Fruit fly (Drosophila melanogaster) whole organism, prepupa: Measurements from ENCODE around the gene CG14053.

Experiments
- Blimp-1 ChIP-seq: fragments of 200-800 bp; sonication (Bioruptor generic); optimal IDR thresholded peaks from 3 replicates; lab custom pipeline; 2017; ENCODE audit warnings: missing biosample characterization, missing genetic modification characterization, mild to moderate bottlenecking, moderate library complexity, missing genetic modification reagents
- CG10669 ChIP-seq: fragments of 200-800 bp; sonication (Bioruptor generic); optimal IDR thresholded peaks from 3 replicates; lab custom pipeline; 2018; ENCODE audit warnings: missing biosample characterization, mild to moderate bottlenecking, missing genetic modification characterization, moderate library complexity
- CG11762 ChIP-seq: fragments of 200-800 bp; sonication (Bioruptor generic); optimal IDR thresholded peaks from 3 replicates; lab custom pipeline; 2016; ENCODE audit warnings: missing biosample characterization, missing genetic modification characterization; ENCODE audit not compliant: insufficient read depth
- CG16779 ChIP-seq: fragments of 200-800 bp; sonication (Bioruptor generic); optimal IDR thresholded peaks from 3 replicates; lab custom pipeline; 2017; ENCODE audit warnings: missing biosample characterization, mild to moderate bottlenecking, missing genetic modification characterization
- CG3032 ChIP-seq: fragments of 200-800 bp; optimal IDR thresholded peaks from 2 replicates; lab custom pipeline; 2019; ENCODE audit warnings: missing biosample characterization, mild to moderate bottlenecking, missing genetic modification characterization, moderate library complexity
- CG31627 ChIP-seq: fragments of 200-800 bp; sonication (Bioruptor generic); optimal IDR thresholded peaks from 3 replicates; lab custom pipeline; 2016; ENCODE audit warnings: missing biosample characterization, missing genetic modification characterization
- CG34406 ChIP-seq: fragments of 200-800 bp; sonication (Bioruptor generic); optimal IDR thresholded peaks from 3 replicates; lab custom pipeline; 2016; ENCODE audit warnings: missing biosample characterization, missing genetic modification characterization
- CG4318 ChIP-seq: fragments of 200-800 bp; sonication (Bioruptor generic); optimal IDR thresholded peaks from 3 replicates; lab custom pipeline; 2017; ENCODE audit warnings: missing biosample characterization, mild to moderate bottlenecking, missing genetic modification characterization
- CG6163 ChIP-seq: fragments of 200-800 bp; sonication (Bioruptor generic); IDR thresholded peaks from 3 replicates; pipeline ENCODE4 v1.3.6; 2022; ENCODE audit warnings: missing biosample characterization, missing genetic modification characterization
- Eip93F ChIP-seq: fragments of 200-800 bp; sonication (Bioruptor generic); optimal IDR thresholded peaks from 2 replicates; lab custom pipeline; 2016; ENCODE audit warnings: missing biosample characterization, mild to moderate bottlenecking, missing genetic modification characterization
- Ets21C ChIP-seq: fragments of 200-800 bp; sonication (Bioruptor generic); optimal IDR thresholded peaks from 3 replicates; lab custom pipeline; 2016; ENCODE audit warnings: missing biosample characterization, missing genetic modification characterization
- acj6 ChIP-seq: fragments of 200-800 bp; sonication (Bioruptor generic); optimal IDR thresholded peaks from 3 replicates; lab custom pipeline; 2016; ENCODE audit warnings: missing biosample characterization, missing genetic modification characterization
- esn ChIP-seq: fragments of 200-800 bp; sonication (Bioruptor generic); optimal IDR thresholded peaks from 2 replicates; lab custom pipeline; 2016; ENCODE audit warnings: missing biosample characterization, mild to moderate bottlenecking, missing genetic modification characterization, moderate library complexity
- vri ChIP-seq: fragments of 200-800 bp; sonication (Bioruptor generic); optimal IDR thresholded peaks from 3 replicates; lab custom pipeline; 2016; ENCODE audit warnings: missing biosample characterization, mild to moderate bottlenecking, missing genetic modification characterization

DNA sequence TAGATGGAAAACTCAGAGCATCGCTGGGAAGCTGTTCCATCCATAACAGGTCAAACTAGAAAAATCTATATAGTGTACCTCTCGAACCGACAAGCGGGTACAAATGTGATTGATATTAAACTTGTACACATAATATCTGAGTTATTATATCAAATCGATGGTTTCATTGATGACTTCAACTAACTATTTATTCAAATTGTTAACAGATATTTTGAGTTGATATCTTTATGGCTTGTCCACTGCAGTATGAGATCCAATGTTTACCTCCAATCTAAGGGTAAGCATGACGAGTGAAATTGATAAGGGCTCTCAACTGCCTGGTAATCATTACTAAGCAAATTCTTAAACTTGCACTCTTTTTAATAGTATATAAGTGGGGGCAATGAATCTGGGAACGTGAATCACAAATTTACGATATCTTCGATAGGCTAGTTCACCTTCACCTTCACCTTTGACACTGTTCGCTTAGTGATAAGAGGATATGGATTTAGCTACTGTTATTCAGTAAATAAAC is 17.7 kb downstream of the CG14053 start, which contains the start of gene Cyp4d2:
- TF ChIP-seq Blimp-1 (GFP tag; lab: Kevin White, UChicago) (no peak), CG31627 (GFP tag; lab: Kevin White, UChicago) (no peak), acj6 (GFP tag; lab: Kevin White, UChicago) (no peak), esn (GFP tag; lab: Kevin White, UChicago) (no peak), CG6163 (GFP tag; lab: Robert Waterston, UW) (no peak), CG3032 (tag; lab: Kevin White, UChicago) (no peak), CG10669 (GFP tag; lab: Kevin White, UChicago) (no peak), CG4318 (GFP tag; lab: Kevin White, UChicago) (no peak), vri (no peak), Ets21C (GFP tag; lab: Kevin White, UChicago) (no peak), Eip93F (GFP tag; lab: Kevin White, UChicago) (no peak), CG34406 (GFP tag; lab: Kevin White, UChicago) (no peak), CG16779 (tag; lab: Kevin White, UChicago) (no peak), CG11762 (no peak)
